Fruit fly (Drosophila melanogaster): ENCODE measurements around the gene CG12096.

Gene CG12096

dm6 chrX:13159481-13159880 is at the start of gene CG12096, which contains the start of gene Bap60:
CG12096 (plus strand) TSS chrX:13159604.
Bap60 (minus strand) TSS chrX:13159508.
- TF ChIP-seq CG13204 (GFP tag; optimal IDR thresholded peaks at IDR 0.05) (no peak), CG8159 (tag; optimal IDR thresholded peaks at IDR 0.05) (peak; percentile 68), CG15710 (tag; optimal IDR thresholded peaks at IDR 0.05) (peak; percentile 75), Pif1A (GFP tag; optimal IDR thresholded peaks at IDR 0.05) (no peak), CG12605 (GFP tag; IDR thresholded peaks at IDR 0.05) (no peak), D1 (tag; optimal IDR thresholded peaks at IDR 0.05) (no peak), CG4496 (GFP tag; IDR thresholded peaks at IDR 0.05) (peak; percentile 73; the same call in 2 of the 3 replicates), fd96Ca (GFP tag; IDR thresholded peaks at IDR 0.05) (peak; percentile 77; the same call in 2 of the 3 replicates), CG14655 (GFP tag; optimal IDR thresholded peaks at IDR 0.05) (no peak), CG32121 (GFP tag; IDR thresholded peaks at IDR 0.05) (0 out of 2 replicates have a peak, but pooled peaks have one; percentile 16), CG34367 (tag; optimal IDR thresholded peaks at IDR 0.05) (peak; percentile 54), CG10348 (GFP tag; IDR thresholded peaks at IDR 0.05) (no peak), CG8301 (tag; optimal IDR thresholded peaks at IDR 0.05) (no peak), Ets98B (GFP tag; IDR thresholded peaks at IDR 0.05) (no peak), rn (GFP tag; IDR thresholded peaks at IDR 0.05) (no peak), CG17806 (tag; optimal IDR thresholded peaks at IDR 0.05) (peak; percentile 53), gl (tag; optimal IDR thresholded peaks at IDR 0.05) (peak; percentile 10), Snoo (tag; optimal IDR thresholded peaks at IDR 0.05) (peak; percentile 51), EcR (GFP tag; optimal IDR thresholded peaks at IDR 0.05) (no peak), CG9948 (tag; optimal IDR thresholded peaks at IDR 0.05) (peak; percentile 43)

- TF ChIP-seq Pif1A (GFP tag; optimal IDR thresholded peaks at IDR 0.05), result no peak
- no peak for TF ChIP-seq CG10348 (GFP tag; IDR thresholded peaks at IDR 0.05)
- peak; percentile 3 for TF ChIP-seq CG14655 (GFP tag; optimal IDR thresholded peaks at IDR 0.05)
- peak; percentile 47 for TF ChIP-seq EcR (GFP tag; optimal IDR thresholded peaks at IDR 0.05)
- no peak for TF ChIP-seq CG4496 (GFP tag; IDR thresholded peaks at IDR 0.05)
- no peak for TF ChIP-seq CG15710 (tag; optimal IDR thresholded peaks at IDR 0.05)
- peak; percentile 52 for TF ChIP-seq CG13204 (GFP tag; optimal IDR thresholded peaks at IDR 0.05)
- no peak for TF ChIP-seq fd96Ca (GFP tag; IDR thresholded peaks at IDR 0.05)
- peak; percentile 26 for TF ChIP-seq CG8301 (tag; optimal IDR thresholded peaks at IDR 0.05)
- TF ChIP-seq gl (tag; optimal IDR thresholded peaks at IDR 0.05), result no peak
- no peak; the same call in 1 of the 2 replicates for TF ChIP-seq Ets98B (GFP tag; IDR thresholded peaks at IDR 0.05)
- peak; percentile 56; the same call in 1 of the 2 replicates for TF ChIP-seq CG12605 (GFP tag; IDR thresholded peaks at IDR 0.05)
- TF ChIP-seq CG17806 (tag; optimal IDR thresholded peaks at IDR 0.05), result no peak
Observed at dm6 chrX:13111832-13112231, 47.6 kb upstream of the CG12096 start.

- TF ChIP-seq CG12605 (GFP tag; IDR thresholded peaks at IDR 0.05) (no peak; the same call in 1 of the 2 replicates), CG17806 (tag; optimal IDR thresholded peaks at IDR 0.05) (no peak), Pif1A (GFP tag; optimal IDR thresholded peaks at IDR 0.05) (no peak), CG32121 (GFP tag; IDR thresholded peaks at IDR 0.05) (peak; percentile 55), CG10348 (GFP tag; IDR thresholded peaks at IDR 0.05) (no peak), Pif1B (GFP tag; optimal IDR thresholded peaks at IDR 0.05) (peak; percentile 42), CG14655 (GFP tag; optimal IDR thresholded peaks at IDR 0.05) (no peak), EcR (GFP tag; optimal IDR thresholded peaks at IDR 0.05) (no peak), D1 (tag; optimal IDR thresholded peaks at IDR 0.05) (no peak), CG15710 (tag; optimal IDR thresholded peaks at IDR 0.05) (no peak), Ets98B (GFP tag; IDR thresholded peaks at IDR 0.05) (peak; percentile 50; the same call in 1 of the 2 replicates), CG13204 (GFP tag; optimal IDR thresholded peaks at IDR 0.05) (no peak), fd96Ca (GFP tag; IDR thresholded peaks at IDR 0.05) (no peak), CG34367 (tag; optimal IDR thresholded peaks at IDR 0.05) (no peak), CG8159 (tag; optimal IDR thresholded peaks at IDR 0.05) (no peak), CG9948 (tag; optimal IDR thresholded peaks at IDR 0.05) (no peak), rn (GFP tag; IDR thresholded peaks at IDR 0.05) (no peak), Snoo (tag; optimal IDR thresholded peaks at IDR 0.05) (no peak), CG4496 (GFP tag; IDR thresholded peaks at IDR 0.05) (0 out of 3 replicates have a peak, but pooled peaks have one; percentile 55), gl (tag; optimal IDR thresholded peaks at IDR 0.05) (no peak), CG8301 (tag; optimal IDR thresholded peaks at IDR 0.05) (no peak)
Observed at dm6 chrX:13112238-13112829, 47.1 kb upstream of the CG12096 start, which contains the start of gene Chpf. Chpf (minus strand) TSS chrX:13112462.

- TF ChIP-seq CG4496 (GFP tag; IDR thresholded peaks at IDR 0.05) (peak; percentile 32; the same call in 1 of the 3 replicates), fd96Ca (GFP tag; IDR thresholded peaks at IDR 0.05) (0 out of 3 replicates have a peak, but pooled peaks have one; percentile 26), CG10348 (GFP tag; IDR thresholded peaks at IDR 0.05) (no peak)
Observed at dm6 chrX:13113863-13114407, 45.5 kb upstream of the CG12096 start.

dm6 chrX:13114861-13115260 is 44.5 kb upstream of the CG12096 start, which contains the start of gene CG42237:
CG42237 (plus strand) TSS chrX:13115131.
- 0 out of 2 replicates have a peak, but pooled peaks have one; percentile 17 for TF ChIP-seq CG32121 (GFP tag; IDR thresholded peaks at IDR 0.05)
- peak; percentile 14 for TF ChIP-seq Pif1A (GFP tag; optimal IDR thresholded peaks at IDR 0.05)
- peak; percentile 49 for TF ChIP-seq Ets98B (GFP tag; IDR thresholded peaks at IDR 0.05)
- peak; percentile 60 for TF ChIP-seq CG13204 (GFP tag; optimal IDR thresholded peaks at IDR 0.05)
- no peak for TF ChIP-seq D1 (tag; optimal IDR thresholded peaks at IDR 0.05)
- TF ChIP-seq fd96Ca (GFP tag; IDR thresholded peaks at IDR 0.05), result peak; percentile 56; the same call in 2 of the 3 replicates
- no peak for TF ChIP-seq gl (tag; optimal IDR thresholded peaks at IDR 0.05)
- no peak for TF ChIP-seq CG10348 (GFP tag; IDR thresholded peaks at IDR 0.05)
- TF ChIP-seq CG14655 (GFP tag; optimal IDR thresholded peaks at IDR 0.05), result no peak
- peak; percentile 12 for TF ChIP-seq CG15710 (tag; optimal IDR thresholded peaks at IDR 0.05)
- peak; percentile 46; the same call in 1 of the 2 replicates for TF ChIP-seq CG12605 (GFP tag; IDR thresholded peaks at IDR 0.05)
- no peak for TF ChIP-seq rn (GFP tag; IDR thresholded peaks at IDR 0.05)
- no peak for TF ChIP-seq CG17806 (tag; optimal IDR thresholded peaks at IDR 0.05)
- TF ChIP-seq CG9948 (tag; optimal IDR thresholded peaks at IDR 0.05), result no peak
- TF ChIP-seq Snoo (tag; optimal IDR thresholded peaks at IDR 0.05), result no peak
- TF ChIP-seq CG4496 (GFP tag; IDR thresholded peaks at IDR 0.05), result peak; percentile 68
- TF ChIP-seq CG8159 (tag; optimal IDR thresholded peaks at IDR 0.05), result no peak
- TF ChIP-seq Pif1B (GFP tag; optimal IDR thresholded peaks at IDR 0.05), result no peak
- no peak for TF ChIP-seq CG8301 (tag; optimal IDR thresholded peaks at IDR 0.05)
- no peak for TF ChIP-seq CG34367 (tag; optimal IDR thresholded peaks at IDR 0.05)
- TF ChIP-seq EcR (GFP tag; optimal IDR thresholded peaks at IDR 0.05), result no peak
